Worm (Caenorhabditis elegans): ENCODE results near the gene K07H8.11.

Gene K07H8.11

ce11 chrIV:8225357-8225756, 49.8 kb downstream of the K07H8.11 start, which contains the start of gene serp-1.2:
TSS of gene serp-1.2 (plus strand) at chrIV:8225674.
- TF ChIP-seq ces-1 (GFP tag; optimal IDR thresholded peaks at IDR 0.05) (no peak), ceh-43 (GFP tag; optimal IDR thresholded peaks at IDR 0.05) (no peak), flh-1 (GFP tag; optimal IDR thresholded peaks at IDR 0.05) (no peak), zip-8 (tag; optimal IDR thresholded peaks at IDR 0.05) (no peak), elt-3 (tag; optimal IDR thresholded peaks at IDR 0.05) (no peak), unc-120 (tag; optimal IDR thresholded peaks at IDR 0.05; ENCODE audit: poor library complexity, severe bottlenecking) (no peak), drap-1 (GFP tag; optimal IDR thresholded peaks at IDR 0.05) (no peak), lin-32 (GFP tag; optimal IDR thresholded peaks at IDR 0.05) (no peak), lsy-2 (tag; optimal IDR thresholded peaks at IDR 0.05) (no peak), mls-2 (tag; optimal IDR thresholded peaks at IDR 0.05) (no peak), blmp-1 (tag; optimal IDR thresholded peaks at IDR 0.05) (no peak), hlh-1 (tag; optimal IDR thresholded peaks at IDR 0.05) (no peak), mab-5 (tag; optimal IDR thresholded peaks at IDR 0.05) (no peak)
